Fruit fly (Drosophila melanogaster) whole organism, embryonic: Measurements from ENCODE around the gene CG32568.

Experiments used
- Ada2b ChIP-seq: fragments of 200-800 bp; sonication (Bioruptor generic); IDR thresholded peaks from 2 replicates; pipeline ENCODE4 v1.3.6; 2022; ENCODE audit warnings: missing biosample characterization, missing genetic modification characterization
- B-H1 ChIP-seq: fragments of 200-800 bp; sonication (Bioruptor generic); IDR thresholded peaks from 3 replicates; pipeline ENCODE4 v1.3.6; 2022; ENCODE audit warnings: missing biosample characterization, missing genetic modification characterization
- CG1024 ChIP-seq: fragments of 200-800 bp; sonication (Bioruptor generic); IDR thresholded peaks from 2 replicates; pipeline ENCODE4 v1.3.6; 2022; ENCODE audit warnings: missing biosample characterization, missing genetic modification characterization
- CG10274 ChIP-seq: fragments of 200-800 bp; sonication (Bioruptor generic); optimal IDR thresholded peaks from 3 replicates; lab custom pipeline; 2017; ENCODE audit warnings: missing biosample characterization, mild to moderate bottlenecking, missing genetic modification characterization
- CG10366 ChIP-seq: fragments of 200-800 bp; sonication (Bioruptor generic); IDR thresholded peaks from 2 replicates; pipeline ENCODE4 v1.3.6; 2022; ENCODE audit warnings: missing biosample characterization, missing genetic modification characterization
- CG10565 ChIP-seq: fragments of 200-800 bp; sonication (Bioruptor generic); optimal IDR thresholded peaks from 3 replicates; lab custom pipeline; 2016; ENCODE audit warnings: missing biosample characterization, mild to moderate bottlenecking, missing genetic modification characterization
- CG11456 ChIP-seq: fragments of 200-800 bp; sonication (Bioruptor generic); IDR thresholded peaks from 3 replicates; pipeline ENCODE4 v1.3.6; 2022; ENCODE audit warnings: missing biosample characterization, missing genetic modification characterization
- CG12219 ChIP-seq: fragments of 200-800 bp; sonication (Bioruptor generic); optimal IDR thresholded peaks from 3 replicates; lab custom pipeline; 2018; ENCODE audit warnings: missing biosample characterization, mild to moderate bottlenecking, missing genetic modification characterization
- CG15269 ChIP-seq: fragments of 200-800 bp; sonication (Bioruptor generic); optimal IDR thresholded peaks from 2 replicates; lab custom pipeline; 2018; ENCODE audit warnings: missing biosample characterization, mild to moderate bottlenecking, missing genetic modification characterization, moderate library complexity
- CG16863 ChIP-seq: fragments of 200-800 bp; sonication (Bioruptor generic); optimal IDR thresholded peaks from 3 replicates; lab custom pipeline; 2016; ENCODE audit warnings: missing biosample characterization, missing genetic modification characterization
- CG17359 ChIP-seq: fragments of 200-800 bp; sonication (Bioruptor generic); optimal IDR thresholded peaks from 3 replicates; lab custom pipeline; 2018; ENCODE audit warnings: missing biosample characterization, mild to moderate bottlenecking, missing genetic modification characterization, moderate library complexity
- CG17385 ChIP-seq: fragments of 200-800 bp; sonication (Bioruptor generic); optimal IDR thresholded peaks from 3 replicates; lab custom pipeline; 2018; ENCODE audit warnings: missing biosample characterization, mild to moderate bottlenecking, missing genetic modification characterization
- CG1832 ChIP-seq: fragments of 200-800 bp; sonication (Bioruptor generic); optimal IDR thresholded peaks from 2 replicates; lab custom pipeline; 2017; ENCODE audit warnings: missing biosample characterization, mild to moderate bottlenecking, missing genetic modification characterization, inconsistent platforms
- CG2116 ChIP-seq: fragments of 200-800 bp; sonication (Bioruptor generic); optimal IDR thresholded peaks from 3 replicates; lab custom pipeline; 2018; ENCODE audit warnings: missing biosample characterization, mild to moderate bottlenecking, missing genetic modification characterization
- CG2199 ChIP-seq: fragments of 200-800 bp; sonication (Bioruptor generic); IDR thresholded peaks from 3 replicates; pipeline ENCODE4 v1.3.6; 2022; ENCODE audit warnings: missing biosample characterization, missing genetic modification characterization
- CG3065 ChIP-seq: fragments of 200-800 bp; sonication (Bioruptor generic); optimal IDR thresholded peaks from 2 replicates; lab custom pipeline; 2016; ENCODE audit warnings: missing biosample characterization, missing genetic modification characterization
- CG31365 ChIP-seq: fragments of 200-800 bp; sonication (Bioruptor generic); optimal IDR thresholded peaks from 2 replicates; lab custom pipeline; 2018; ENCODE audit warnings: missing biosample characterization, mild to moderate bottlenecking, missing genetic modification characterization
- CG33557 ChIP-seq: fragments of 200-800 bp; sonication (Bioruptor generic); optimal IDR thresholded peaks from 2 replicates; lab custom pipeline; 2019; ENCODE audit warnings: missing biosample characterization, mild to moderate bottlenecking, missing genetic modification characterization, moderate library complexity
- CG4404 ChIP-seq: fragments of 200-800 bp; sonication (Bioruptor generic); IDR thresholded peaks from 2 replicates; pipeline ENCODE4 v1.3.6; 2022; ENCODE audit warnings: missing biosample characterization, missing genetic modification characterization
- CG5180 ChIP-seq: fragments of 200-800 bp; sonication (Bioruptor generic); optimal IDR thresholded peaks from 3 replicates; lab custom pipeline; 2017; ENCODE audit warnings: missing biosample characterization, missing genetic modification characterization, mild to moderate bottlenecking, moderate library complexity, missing genetic modification reagents
- CG8924 ChIP-seq: fragments of 200-800 bp; optimal IDR thresholded peaks from 3 replicates; lab custom pipeline; 2019; ENCODE audit warnings: missing biosample characterization, mild to moderate bottlenecking, missing genetic modification characterization, moderate library complexity
- E2f2 ChIP-seq: fragments of 200-800 bp; sonication (Bioruptor generic); IDR thresholded peaks from 2 replicates; pipeline ENCODE4 v1.3.6; 2022; ENCODE audit warnings: missing biosample characterization, missing genetic modification characterization
- GATAe ChIP-seq: fragments of 200-800 bp; sonication (Bioruptor generic); conservative IDR thresholded peaks from 2 replicates; pipeline ENCODE4 v1.3.6; 2022; ENCODE audit warnings: missing biosample characterization, missing genetic modification characterization
- Hr39 ChIP-seq: fragments of >200 bp; optimal IDR thresholded peaks from 2 replicates; lab custom pipeline; 2017
- Med ChIP-seq: fragments of 200-800 bp; sonication (Bioruptor generic); peaks from one replicate; lab custom pipeline; 2016; ENCODE audit warnings: missing biosample characterization, missing genetic modification characterization, mild to moderate bottlenecking, inconsistent platforms, moderate library complexity
- NfI ChIP-seq: fragments of 200-800 bp; sonication (Bioruptor generic); optimal IDR thresholded peaks from 3 replicates; lab custom pipeline; 2018; ENCODE audit warnings: missing biosample characterization, mild to moderate bottlenecking, missing genetic modification characterization, moderate library complexity
- Ravus ChIP-seq: fragments of 200-800 bp; sonication (Bioruptor generic); IDR thresholded peaks from 2 replicates; pipeline ENCODE4 v1.3.6; 2022; ENCODE audit warnings: missing biosample characterization, missing genetic modification characterization
- Side ChIP-seq: fragments of 200-800 bp; sonication (Bioruptor generic); optimal IDR thresholded peaks from 2 replicates; lab custom pipeline; 2016; ENCODE audit warnings: missing biosample characterization, missing genetic modification characterization
- Sin3A ChIP-seq: fragments of >200 bp; optimal IDR thresholded peaks from 2 replicates; lab custom pipeline; 2018
- Sry-δ ChIP-seq: fragments of 200-800 bp; sonication (Bioruptor generic); optimal IDR thresholded peaks from 2 replicates; lab custom pipeline; 2016; ENCODE audit warnings: missing biosample characterization, missing genetic modification characterization
- ato ChIP-seq: fragments of 200-800 bp; sonication (Bioruptor generic); IDR thresholded peaks from 2 replicates; pipeline ENCODE4 v1.3.6; 2022; ENCODE audit warnings: missing biosample characterization, missing genetic modification characterization; ENCODE audit not compliant: partially characterized antibody
- bsh ChIP-seq, 2 experiments: fragments of 200-800 bp; sonication (Bioruptor generic); optimal IDR thresholded peaks; 2 replicates each; lab custom pipeline; 2017 to 2018; ENCODE audit warnings: mild to moderate bottlenecking in 2 of 2, missing biosample characterization in 2 of 2, missing genetic modification characterization in 2 of 2, moderate library complexity in 1 of 2
- btn ChIP-seq: fragments of 200-800 bp; sonication (Bioruptor generic); optimal IDR thresholded peaks from 2 replicates; lab custom pipeline; 2016; ENCODE audit warnings: missing biosample characterization, missing genetic modification characterization
- chif ChIP-seq, 2 experiments: fragments of 200-800 bp; sonication (Bioruptor generic); optimal IDR thresholded peaks; 3 replicates each; lab custom pipeline; 2016; ENCODE audit warnings: missing biosample characterization in 2 of 2, missing genetic modification characterization in 2 of 2
- crol ChIP-seq: fragments of 200-800 bp; sonication (Bioruptor generic); IDR thresholded peaks from 2 replicates; pipeline ENCODE4 v1.3.6; 2022; ENCODE audit warnings: missing biosample characterization, missing genetic modification characterization
- dmrt99B ChIP-seq: fragments of 200-800 bp; sonication (Bioruptor generic); optimal IDR thresholded peaks from 2 replicates; lab custom pipeline; 2018; ENCODE audit warnings: missing biosample characterization, mild to moderate bottlenecking, missing genetic modification characterization, moderate library complexity
- gcm2 ChIP-seq: fragments of 200-800 bp; sonication (Bioruptor generic); optimal IDR thresholded peaks from 2 replicates; lab custom pipeline; 2016; ENCODE audit warnings: missing biosample characterization, missing genetic modification characterization
- gsb-n ChIP-seq: fragments of 200-800 bp; sonication (Bioruptor generic); optimal IDR thresholded peaks from 3 replicates; lab custom pipeline; 2018; ENCODE audit warnings: missing biosample characterization, mild to moderate bottlenecking, missing genetic modification characterization
- ind ChIP-seq: fragments of 200-800 bp; sonication (Bioruptor generic); optimal IDR thresholded peaks from 3 replicates; lab custom pipeline; 2016; ENCODE audit warnings: missing biosample characterization, missing genetic modification characterization
- pzg ChIP-seq: fragments of 200-800 bp; sonication (Bioruptor generic); optimal IDR thresholded peaks from 3 replicates; lab custom pipeline; 2018; ENCODE audit warnings: missing biosample characterization, mild to moderate bottlenecking, missing genetic modification characterization, moderate library complexity
- rib ChIP-seq: fragments of 200-800 bp; sonication (Bioruptor generic); IDR thresholded peaks from 2 replicates; pipeline ENCODE4 v1.3.6; 2022; ENCODE audit warnings: missing biosample characterization, missing genetic modification characterization
- sd ChIP-seq: fragments of 200-800 bp; sonication (Bioruptor generic); optimal IDR thresholded peaks from 3 replicates; lab custom pipeline; 2018; ENCODE audit warnings: missing biosample characterization, mild to moderate bottlenecking, missing genetic modification characterization, moderate library complexity
- sens ChIP-seq: fragments of 200-800 bp; sonication (Bioruptor generic); peaks from one replicate; lab custom pipeline; 2016; ENCODE audit warnings: missing biosample characterization, missing genetic modification characterization
- sob ChIP-seq: fragments of 200-800 bp; sonication (Bioruptor generic); IDR thresholded peaks from 2 replicates; pipeline ENCODE4 v1.3.6; 2022; ENCODE audit warnings: missing biosample characterization, missing genetic modification characterization
- sr ChIP-seq: fragments of 200-800 bp; sonication (Bioruptor generic); IDR thresholded peaks from 3 replicates; pipeline ENCODE4 v1.3.6; 2022; ENCODE audit warnings: missing biosample characterization, missing genetic modification characterization
- stc ChIP-seq: fragments of 200-800 bp; sonication (Bioruptor generic); IDR thresholded peaks from 2 replicates; pipeline ENCODE4 v1.3.6; 2022; ENCODE audit warnings: missing biosample characterization, missing genetic modification characterization
- tin ChIP-seq: fragments of 200-800 bp; sonication (Bioruptor generic); optimal IDR thresholded peaks from 3 replicates; lab custom pipeline; 2016; ENCODE audit warnings: missing biosample characterization, missing genetic modification characterization
- trh ChIP-seq: fragments of 200-800 bp; sonication (Bioruptor generic); optimal IDR thresholded peaks from 2 replicates; lab custom pipeline; 2016; ENCODE audit warnings: missing biosample characterization, missing genetic modification characterization
- wek ChIP-seq: fragments of 200-800 bp; sonication (Bioruptor generic); optimal IDR thresholded peaks from 3 replicates; lab custom pipeline; 2018; ENCODE audit warnings: missing biosample characterization, mild to moderate bottlenecking, missing genetic modification characterization, moderate library complexity
- zf30C ChIP-seq: fragments of 200-800 bp; sonication (Bioruptor generic); optimal IDR thresholded peaks from 3 replicates; lab custom pipeline; 2018; ENCODE audit warnings: missing biosample characterization, mild to moderate bottlenecking, missing genetic modification characterization

CG32568 gene

DNA sequence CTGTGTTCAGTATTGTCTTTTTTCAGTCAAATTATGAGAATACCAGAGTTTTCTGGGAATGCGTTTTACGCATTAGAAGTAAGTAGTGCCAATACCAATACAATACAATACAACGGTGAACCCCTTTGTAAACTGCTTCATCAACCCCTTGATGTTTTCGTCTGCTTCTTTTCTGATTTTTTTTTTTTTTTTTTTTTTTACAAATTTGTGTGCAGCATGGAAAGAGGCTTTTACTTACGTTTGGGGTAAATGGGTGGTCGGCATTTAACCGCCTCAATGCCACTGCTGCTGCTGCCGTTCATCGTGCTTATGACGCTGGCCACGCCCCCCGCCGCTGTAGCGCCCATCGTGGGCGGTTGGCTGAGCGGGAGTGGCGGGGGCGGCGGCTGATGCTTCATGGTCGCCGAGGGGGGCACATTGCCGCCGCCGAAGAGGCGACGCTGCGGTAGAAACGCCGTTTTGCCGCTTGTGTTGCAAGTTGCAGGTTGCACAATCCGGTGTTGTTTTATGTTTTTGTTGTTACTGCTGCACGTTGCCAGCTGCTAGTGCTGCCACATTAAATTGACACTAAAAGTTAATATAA, 46.8 kb upstream of the CG32568 start (continued):
- TF ChIP-seq CG31365 (tag; lab: Kevin White, UChicago) (peak; percentile 2), CG11456 (GFP tag; lab: Robert Waterston, UW) (0 out of 3 replicates have a peak, but pooled peaks have one; percentile 56), sob (GFP tag; lab: Robert Waterston, UW) (no peak), CG15269 (tag; lab: Kevin White, UChicago) (no peak), CG10274 (GFP tag; lab: Kevin White, UChicago) (no peak), sr (GFP tag; lab: Robert Waterston, UW) (peak; percentile 72), CG33557 (no peak), sens (peak; percentile 43), stc (no peak), CG3065 (GFP tag; lab: Kevin White, UChicago) (peak; percentile 19), CG17359 (tag; lab: Kevin White, UChicago) (peak; percentile 58), CG4404 (GFP tag; lab: Robert Waterston, UW) (peak; percentile 10; the same call in 1 of the 2 replicates), ato (GFP tag; lab: Robert Waterston, UW) (no peak), btn (GFP tag; lab: Kevin White, UChicago) (no peak), Med (peak; percentile 56), CG12219 (GFP tag; lab: Kevin White, UChicago) (no peak), B-H1 (no peak)

dm6 chrX:16694477-16694876, 46.2 kb upstream of the CG32568 start:
- TF ChIP-seq CG10565 (GFP tag; lab: Kevin White, UChicago) (no peak), zf30C (no peak), GATAe (GFP tag; lab: Robert Waterston, UW) (peak; percentile 68), Ada2b (GFP tag; lab: Robert Waterston, UW) (0 out of 2 replicates have a peak, but pooled peaks have one; percentile 4), CG1832 (GFP tag; lab: Kevin White, UChicago) (peak; percentile 13), crol (peak; percentile 51)

DNA sequence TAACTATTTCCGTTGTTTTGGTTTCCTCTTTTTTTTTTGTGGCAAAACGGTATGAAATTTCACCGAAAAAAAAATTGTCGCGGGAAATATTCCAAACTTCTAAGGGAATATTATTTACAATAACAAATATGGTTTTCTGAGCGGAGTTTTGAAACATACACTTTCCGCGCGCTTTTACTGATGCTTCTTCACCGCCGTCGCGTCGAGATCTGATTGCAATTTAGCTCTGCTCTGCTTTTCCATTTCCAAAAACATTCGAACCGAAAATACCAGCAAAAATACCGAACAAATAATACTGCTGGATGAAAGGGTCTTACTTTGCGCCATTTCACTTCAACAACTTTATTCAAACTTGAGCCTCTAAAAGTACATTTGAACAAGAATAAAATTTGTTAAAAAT, 45.7 kb upstream of the CG32568 start, which contains the start of gene Septin4:
TSS of gene Septin4 (minus strand) at position 215 of the 400 bp plus-strand sequence.
- TF ChIP-seq wek (GFP tag; lab: Kevin White, UChicago) (no peak), Sin3A (lab: Kevin White, UChicago) (no peak), CG10274 (GFP tag; lab: Kevin White, UChicago) (no peak), E2f2 (peak; percentile 67), CG2116 (GFP tag; lab: Kevin White, UChicago) (no peak), CG17385 (GFP tag; lab: Kevin White, UChicago) (peak; percentile 32), CG16863 (no peak), CG1024 (GFP tag; lab: Robert Waterston, UW) (no peak), Hr39 (no peak), NfI (GFP tag; lab: Kevin White, UChicago) (no peak), CG2199 (GFP tag; lab: Robert Waterston, UW) (no peak), trh (GFP tag; lab: Kevin White, UChicago) (no peak), tin (GFP tag; lab: Kevin White, UChicago) (no peak), pzg (peak; percentile 36), Sry-δ (GFP tag; lab: Kevin White, UChicago) (no peak), CG8924 (tag; lab: Kevin White, UChicago) (peak; percentile 21), rib (GFP tag; lab: Robert Waterston, UW) (no peak), sd (tag; lab: Kevin White, UChicago) (no peak), gcm2 (GFP tag; lab: Kevin White, UChicago) (no peak), chif (GFP tag; optimal IDR thresholded peaks at IDR 0.05; lab: Kevin White, UChicago) (no peak), Side (GFP tag; lab: Kevin White, UChicago) (no peak), bsh (GFP tag; optimal IDR thresholded peaks at IDR 0.05; lab: Kevin White, UChicago) (no peak), ind (GFP tag; lab: Kevin White, UChicago) (no peak), dmrt99B (tag; lab: Kevin White, UChicago) (no peak), Ravus (GFP tag; lab: Robert Waterston, UW) (no peak), CG10366 (GFP tag; lab: Robert Waterston, UW) (no peak), gsb-n (no peak), CG5180 (GFP tag; lab: Kevin White, UChicago) (peak; percentile 24)
